Worm (Caenorhabditis elegans): ENCODE results near the gene grl-10.

DNA sequence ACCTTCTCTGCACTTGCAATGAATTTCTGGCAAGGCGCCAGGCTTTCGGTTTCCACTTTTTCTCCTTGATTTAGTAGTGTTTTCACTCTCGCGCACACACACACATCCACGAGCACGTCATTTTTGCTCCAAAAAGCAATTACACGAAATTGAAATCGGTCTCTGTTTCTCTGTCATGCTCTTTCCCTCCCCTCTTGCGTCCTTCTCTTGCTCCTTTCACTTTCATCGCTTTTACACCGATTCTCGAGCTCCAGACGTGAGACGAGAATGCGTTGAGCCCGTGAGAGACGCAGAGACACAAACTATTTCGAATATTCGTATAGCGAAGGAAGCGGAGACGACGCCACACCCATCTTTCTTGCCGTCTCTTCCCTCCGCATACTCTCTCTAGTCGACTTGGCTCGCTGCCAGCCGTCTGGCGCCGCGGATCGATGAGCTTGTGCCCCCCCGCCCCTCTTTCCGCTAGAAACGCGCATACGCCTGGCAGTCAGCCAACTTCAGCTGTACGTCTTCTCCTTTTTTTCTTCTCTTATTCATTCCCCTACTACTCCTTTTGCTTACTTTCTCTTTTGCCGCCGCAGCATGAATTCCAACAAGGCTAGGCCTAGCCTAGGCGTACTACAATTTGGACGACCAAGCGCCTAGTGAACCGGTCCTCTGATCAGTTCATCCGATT is 46.2 kb upstream of the grl-10 start:
- no peak for TF ChIP-seq W03F9.2 (tag; optimal IDR thresholded peaks at IDR 0.05)
- TF ChIP-seq dao-5 (tag; optimal IDR thresholded peaks at IDR 0.05): no peak
- peak; percentile 87 for TF ChIP-seq him-1 (tag; optimal IDR thresholded peaks at IDR 0.05)

Data from whole organism, L4/young adult.